Fruit fly (Drosophila melanogaster) whole organism, embryonic: ENCODE results near the gene CG32299.

Experiments
- Asciz ChIP-seq: fragments of 200-800 bp; sonication (Bioruptor generic); optimal IDR thresholded peaks from 2 replicates; lab custom pipeline; 2017; ENCODE audit warnings: missing biosample characterization, mild to moderate bottlenecking, missing genetic modification characterization, missing genetic modification reagents
- B-H1 ChIP-seq: fragments of 200-800 bp; sonication (Bioruptor generic); IDR thresholded peaks from 3 replicates; pipeline ENCODE4 v1.3.6; 2022; ENCODE audit warnings: missing biosample characterization, missing genetic modification characterization
- CG1024 ChIP-seq: fragments of 200-800 bp; sonication (Bioruptor generic); IDR thresholded peaks from 2 replicates; pipeline ENCODE4 v1.3.6; 2022; ENCODE audit warnings: missing biosample characterization, missing genetic modification characterization
- CG10431 ChIP-seq: fragments of 200-800 bp; sonication (Bioruptor generic); optimal IDR thresholded peaks from 3 replicates; lab custom pipeline; 2018; ENCODE audit warnings: missing biosample characterization, mild to moderate bottlenecking, missing genetic modification characterization
- CG10462 ChIP-seq: fragments of 200-800 bp; sonication (Bioruptor generic); optimal IDR thresholded peaks from 2 replicates; lab custom pipeline; 2016; ENCODE audit warnings: missing biosample characterization, missing genetic modification characterization
- CG11085 ChIP-seq: fragments of 200-800 bp; sonication (Bioruptor generic); IDR thresholded peaks from 2 replicates; pipeline ENCODE4 v1.3.6; 2022; ENCODE audit warnings: missing biosample characterization, missing genetic modification characterization
- CG12155 ChIP-seq: fragments of 200-800 bp; sonication (Bioruptor generic); optimal IDR thresholded peaks from 3 replicates; lab custom pipeline; 2016; ENCODE audit warnings: missing biosample characterization, missing genetic modification characterization
- CG14965 ChIP-seq: fragments of 200-800 bp; sonication (Bioruptor generic); optimal IDR thresholded peaks from 2 replicates; lab custom pipeline; 2016; ENCODE audit warnings: missing biosample characterization, missing genetic modification characterization, borderline replicate concordance
- CG1647 ChIP-seq: fragments of 200-800 bp; sonication (Bioruptor generic); optimal IDR thresholded peaks from 3 replicates; lab custom pipeline; 2016; ENCODE audit warnings: missing biosample characterization, missing genetic modification characterization
- CG17186 ChIP-seq: fragments of 200-800 bp; sonication (Bioruptor generic); optimal IDR thresholded peaks from 3 replicates; lab custom pipeline; 2017; ENCODE audit warnings: missing biosample characterization, missing genetic modification reagents, missing genetic modification characterization
- CG17912 ChIP-seq: fragments of 200-800 bp; sonication (Bioruptor generic); optimal IDR thresholded peaks from 2 replicates; lab custom pipeline; 2018; ENCODE audit warnings: missing biosample characterization, mild to moderate bottlenecking, missing genetic modification characterization
- CG2120 ChIP-seq: fragments of 200-800 bp; sonication (Bioruptor generic); optimal IDR thresholded peaks from 3 replicates; lab custom pipeline; 2016; ENCODE audit warnings: missing biosample characterization, missing genetic modification characterization
- CG32767 ChIP-seq: fragments of 200-800 bp; sonication (Bioruptor generic); IDR thresholded peaks from 2 replicates; pipeline ENCODE4 v1.3.6; 2022; ENCODE audit warnings: missing biosample characterization, missing genetic modification characterization
- CG34376 ChIP-seq: fragments of 200-800 bp; sonication (Bioruptor generic); optimal IDR thresholded peaks from 2 replicates; lab custom pipeline; 2018; ENCODE audit warnings: missing biosample characterization, mild to moderate bottlenecking, missing genetic modification characterization
- CG4424 ChIP-seq: fragments of 200-800 bp; sonication (Bioruptor generic); optimal IDR thresholded peaks from 3 replicates; lab custom pipeline; 2016; ENCODE audit warnings: missing biosample characterization, missing genetic modification characterization
- CG7271 ChIP-seq: fragments of 200-800 bp; sonication (Bioruptor generic); optimal IDR thresholded peaks from 2 replicates; lab custom pipeline; 2018; ENCODE audit warnings: missing biosample characterization, mild to moderate bottlenecking, missing genetic modification characterization, moderate library complexity
- CG7556 ChIP-seq: fragments of 200-800 bp; sonication (Bioruptor generic); optimal IDR thresholded peaks from 2 replicates; lab custom pipeline; 2017; ENCODE audit warnings: missing biosample characterization, mild to moderate bottlenecking, missing genetic modification characterization
- CG8388 ChIP-seq: fragments of 200-800 bp; sonication (Bioruptor generic); optimal IDR thresholded peaks from 2 replicates; lab custom pipeline; 2019; ENCODE audit warnings: missing biosample characterization, mild to moderate bottlenecking, missing genetic modification characterization, moderate library complexity
- Doc2 ChIP-seq: fragments of 200-800 bp; sonication (Bioruptor generic); IDR thresholded peaks from 2 replicates; pipeline ENCODE4 v1.3.6; 2022; ENCODE audit warnings: missing biosample characterization, missing genetic modification characterization
- Drgx ChIP-seq: fragments of 200-800 bp; sonication (Bioruptor generic); IDR thresholded peaks from 2 replicates; pipeline ENCODE4 v1.3.6; 2022; ENCODE audit warnings: missing biosample characterization, missing genetic modification characterization
- Ets65A ChIP-seq: fragments of 200-800 bp; sonication (Bioruptor generic); peaks from one replicate; lab custom pipeline; 2016; ENCODE audit warnings: missing biosample characterization, missing genetic modification characterization
- Fer3 ChIP-seq: fragments of 200-800 bp; sonication (Bioruptor generic); optimal IDR thresholded peaks from 2 replicates; lab custom pipeline; 2018; ENCODE audit warnings: missing biosample characterization, mild to moderate bottlenecking, missing genetic modification characterization, moderate library complexity
- HLH4C ChIP-seq: fragments of 200-800 bp; sonication (Bioruptor generic); IDR thresholded peaks from 3 replicates; pipeline ENCODE4 v1.3.6; 2022; ENCODE audit warnings: missing biosample characterization, missing genetic modification characterization; ENCODE audit not compliant: partially characterized antibody
- Hmr ChIP-seq: fragments of 200-800 bp; sonication (Bioruptor generic); optimal IDR thresholded peaks from 3 replicates; lab custom pipeline; 2017; ENCODE audit warnings: mild to moderate bottlenecking, missing biosample characterization, missing genetic modification reagents, missing genetic modification characterization
- Hr39 ChIP-seq: fragments of >200 bp; optimal IDR thresholded peaks from 2 replicates; lab custom pipeline; 2017
- Lhr ChIP-seq: fragments of 200-800 bp; sonication (Bioruptor generic); optimal IDR thresholded peaks from 3 replicates; lab custom pipeline; 2017; ENCODE audit warnings: mild to moderate bottlenecking, missing biosample characterization, missing genetic modification reagents, missing genetic modification characterization
- Max ChIP-seq: fragments of 200-800 bp; sonication (Bioruptor generic); optimal IDR thresholded peaks from 2 replicates; lab custom pipeline; 2016; ENCODE audit warnings: missing biosample characterization, mild to moderate bottlenecking, missing genetic modification characterization
- NC2α ChIP-seq: fragments of 200-800 bp; sonication (Bioruptor generic); optimal IDR thresholded peaks from 2 replicates; lab custom pipeline; 2016; ENCODE audit warnings: missing biosample characterization, missing genetic modification characterization
- Opbp ChIP-seq: fragments of 200-800 bp; sonication (Bioruptor generic); IDR thresholded peaks from 3 replicates; pipeline ENCODE4 v1.3.6; 2022; ENCODE audit warnings: missing biosample characterization, missing genetic modification characterization; ENCODE audit not compliant: partially characterized antibody
- PHDP ChIP-seq: fragments of 200-800 bp; sonication (Bioruptor generic); optimal IDR thresholded peaks from 3 replicates; lab custom pipeline; 2018; ENCODE audit warnings: missing biosample characterization, mild to moderate bottlenecking, missing genetic modification characterization, moderate library complexity
- Rfx ChIP-seq: fragments of 200-800 bp; sonication (Bioruptor generic); IDR thresholded peaks from 2 replicates; pipeline ENCODE4 v1.3.6; 2022; ENCODE audit warnings: missing biosample characterization, missing genetic modification characterization
- Scr ChIP-seq: fragments of 200-800 bp; sonication (Bioruptor generic); IDR thresholded peaks from 2 replicates; pipeline ENCODE4 v1.3.6; 2022; ENCODE audit warnings: missing biosample characterization, missing genetic modification characterization; ENCODE audit not compliant: partially characterized antibody
- Vsx1 ChIP-seq: fragments of 200-800 bp; sonication (Bioruptor generic); optimal IDR thresholded peaks from 2 replicates; lab custom pipeline; 2017; ENCODE audit warnings: missing biosample characterization, mild to moderate bottlenecking, missing genetic modification characterization, missing genetic modification reagents
- Xrp1 ChIP-seq: fragments of 200-800 bp; sonication (Bioruptor generic); IDR thresholded peaks from 2 replicates; pipeline ENCODE4 v1.3.6; 2022; ENCODE audit warnings: missing biosample characterization, missing genetic modification characterization
- crol ChIP-seq: fragments of 200-800 bp; sonication (Bioruptor generic); IDR thresholded peaks from 2 replicates; pipeline ENCODE4 v1.3.6; 2022; ENCODE audit warnings: missing biosample characterization, missing genetic modification characterization
- dmrt11E ChIP-seq: fragments of 200-800 bp; sonication (Bioruptor generic); optimal IDR thresholded peaks from 3 replicates; lab custom pipeline; 2018; ENCODE audit warnings: missing biosample characterization, mild to moderate bottlenecking, missing genetic modification characterization, moderate library complexity
- fd64A ChIP-seq: fragments of 200-800 bp; sonication (Bioruptor generic); optimal IDR thresholded peaks from 3 replicates; lab custom pipeline; 2018; ENCODE audit warnings: missing biosample characterization, mild to moderate bottlenecking, missing genetic modification characterization
- gt ChIP-seq: fragments of 200-800 bp; sonication (Bioruptor generic); IDR thresholded peaks from 2 replicates; pipeline ENCODE4 v1.3.6; 2022; ENCODE audit warnings: missing biosample characterization, missing genetic modification characterization
- nom ChIP-seq: fragments of 200-800 bp; sonication (Bioruptor generic); optimal IDR thresholded peaks from 2 replicates; lab custom pipeline; 2017; ENCODE audit warnings: missing biosample characterization, missing genetic modification characterization, mild to moderate bottlenecking, moderate library complexity, missing genetic modification reagents
- otp ChIP-seq: fragments of 200-800 bp; sonication (Bioruptor generic); IDR thresholded peaks from 3 replicates; pipeline ENCODE4, ENCODE4 v1.3.6; 2022; ENCODE audit warnings: missing biosample characterization, missing genetic modification characterization
- phol ChIP-seq: fragments of 200-800 bp; sonication (Bioruptor generic); optimal IDR thresholded peaks from 3 replicates; lab custom pipeline; 2018; ENCODE audit warnings: missing biosample characterization, mild to moderate bottlenecking, missing genetic modification characterization, moderate library complexity
- sens ChIP-seq: fragments of 200-800 bp; sonication (Bioruptor generic); peaks from one replicate; lab custom pipeline; 2016; ENCODE audit warnings: missing biosample characterization, missing genetic modification characterization
- shn ChIP-seq: fragments of 200-800 bp; sonication (Bioruptor generic); optimal IDR thresholded peaks from 3 replicates; lab custom pipeline; 2016; ENCODE audit warnings: missing biosample characterization, missing genetic modification characterization
- sisA ChIP-seq: fragments of 200-800 bp; sonication (Bioruptor generic); IDR thresholded peaks from 2 replicates; pipeline ENCODE4 v1.3.6; 2022; ENCODE audit warnings: missing biosample characterization, missing genetic modification characterization
- tna ChIP-seq: fragments of 200-800 bp; sonication (Bioruptor generic); IDR thresholded peaks from 2 replicates; pipeline ENCODE4 v1.3.6; 2022; ENCODE audit warnings: missing biosample characterization, missing genetic modification characterization; ENCODE audit not compliant: partially characterized antibody
- ttk ChIP-seq: fragments of 200-800 bp; sonication (Bioruptor generic); IDR thresholded peaks from 2 replicates; pipeline ENCODE4 v2.1.2; 2022; ENCODE audit warnings: missing biosample characterization, missing genetic modification characterization
- vvl ChIP-seq: fragments of 200-800 bp; sonication (Bioruptor generic); IDR thresholded peaks from 2 replicates; pipeline ENCODE4 v1.3.6; 2022; ENCODE audit warnings: missing biosample characterization, missing genetic modification characterization
- yki ChIP-seq: fragments of >200 bp; optimal IDR thresholded peaks from 3 replicates; lab custom pipeline; 2018

The CG32299 gene

dm6 chr3L:2433358-2433757, 42.6 kb upstream of the CG32299 start (continued):
- TF ChIP-seq Vsx1 (GFP tag; lab: Kevin White, UChicago), result peak; percentile 4
- no peak for TF ChIP-seq yki (lab: Kevin White, UChicago)
- no peak for TF ChIP-seq phol
- TF ChIP-seq Fer3 (tag; lab: Kevin White, UChicago), result no peak
- TF ChIP-seq ttk (GFP tag; lab: Robert Waterston, UW), result no peak
- TF ChIP-seq PHDP, result peak; percentile 5
- no peak for TF ChIP-seq Max (GFP tag; lab: Kevin White, UChicago)
- no peak for TF ChIP-seq CG1024 (GFP tag; lab: Robert Waterston, UW)
- TF ChIP-seq vvl (GFP tag; lab: Robert Waterston, UW), result no peak
- TF ChIP-seq crol (GFP tag; lab: Robert Waterston, UW), result no peak
- TF ChIP-seq CG10431 (GFP tag; lab: Kevin White, UChicago), result no peak
- TF ChIP-seq CG17186, result no peak
- no peak for TF ChIP-seq CG34376 (GFP tag; lab: Kevin White, UChicago)
- TF ChIP-seq Xrp1 (GFP tag; lab: Robert Waterston, UW), result 0 out of 2 replicates have a peak, but pooled peaks have one; percentile 19
- TF ChIP-seq gt (GFP tag; lab: Robert Waterston, UW), result no peak
- TF ChIP-seq CG12155, result no peak
- peak; percentile 61 for TF ChIP-seq sens
- TF ChIP-seq CG2120 (GFP tag; lab: Kevin White, UChicago), result no peak
- TF ChIP-seq shn (GFP tag; lab: Kevin White, UChicago), result no peak
- TF ChIP-seq CG17912 (GFP tag; lab: Kevin White, UChicago), result no peak
- TF ChIP-seq CG10462 (GFP tag; lab: Kevin White, UChicago), result no peak
- TF ChIP-seq Doc2 (GFP tag; lab: Robert Waterston, UW), result no peak
- no peak for TF ChIP-seq dmrt11E (tag; lab: Kevin White, UChicago)
- no peak for TF ChIP-seq CG1647 (GFP tag; lab: Kevin White, UChicago)
- TF ChIP-seq Rfx, result no peak
- no peak for TF ChIP-seq CG7556 (GFP tag; lab: Kevin White, UChicago)
- no peak for TF ChIP-seq Hr39 (lab: Kevin White, UChicago)
- TF ChIP-seq Asciz (GFP tag; lab: Kevin White, UChicago), result peak; percentile 43
- TF ChIP-seq fd64A (GFP tag; lab: Kevin White, UChicago), result no peak
- TF ChIP-seq CG32767, result no peak
- TF ChIP-seq Ets65A, result no peak
- no peak for TF ChIP-seq Opbp (GFP tag; lab: Robert Waterston, UW)
- TF ChIP-seq Scr (GFP tag; lab: Robert Waterston, UW), result no peak
- TF ChIP-seq CG11085 (GFP tag; lab: Robert Waterston, UW), result peak; percentile 15; the same call in 1 of the 2 replicates
- peak; percentile 7 for TF ChIP-seq Hmr (GFP tag; lab: Kevin White, UChicago)
- TF ChIP-seq Lhr (GFP tag; lab: Kevin White, UChicago), result no peak
- TF ChIP-seq CG8388, result no peak

DNA sequence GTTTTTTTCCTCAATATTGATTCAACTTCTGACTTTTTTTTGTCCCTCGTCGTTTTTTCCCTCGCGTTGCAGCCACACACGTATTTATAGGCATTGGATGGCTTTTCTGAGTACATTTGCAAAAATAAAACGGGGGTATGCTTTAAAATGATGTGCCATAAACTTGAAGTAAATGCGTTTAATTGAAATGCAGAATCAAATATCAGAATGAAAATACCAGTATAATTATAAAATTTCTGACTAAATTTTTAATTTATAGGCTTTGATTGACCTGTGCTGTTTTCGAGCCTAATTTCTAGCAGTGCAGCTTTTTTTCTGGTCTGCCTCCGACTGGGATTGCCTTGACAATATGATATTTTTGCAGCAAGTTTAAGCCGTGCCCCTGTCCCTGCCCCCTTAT, 40.6 kb upstream of the CG32299 start:
- TF ChIP-seq tna (no peak), Drgx (peak; percentile 83), CG4424 (GFP tag; lab: Kevin White, UChicago) (no peak), CG7271 (no peak), nom (GFP tag; lab: Kevin White, UChicago) (peak; percentile 43), B-H1 (GFP tag; lab: Robert Waterston, UW) (no peak), otp (GFP tag; lab: Robert Waterston, UW) (no peak), Ets65A (peak; percentile 80), NC2α (GFP tag; lab: Kevin White, UChicago) (no peak), sens (peak; percentile 55), Hr39 (lab: Kevin White, UChicago) (no peak), CG14965 (no peak), sisA (GFP tag; lab: Robert Waterston, UW) (no peak), HLH4C (GFP tag; lab: Robert Waterston, UW) (no peak)
